Fruit fly (Drosophila melanogaster) whole organism, wandering third instar larva: ENCODE data around the gene CG7465.

Source experiments
- Abd-B ChIP-seq: fragments of >200 bp; optimal IDR thresholded peaks from 2 replicates; lab custom pipeline; 2017; ENCODE audit warnings: missing biosample characterization, missing genetic modification characterization
- CG9705 ChIP-seq: fragments of 200-800 bp; sonication (Bioruptor generic); optimal IDR thresholded peaks from 2 replicates; lab custom pipeline; 2018; ENCODE audit warnings: missing biosample characterization, mild to moderate bottlenecking, missing genetic modification characterization
- CrebA ChIP-seq: fragments of 200-800 bp; sonication (Bioruptor generic); optimal IDR thresholded peaks from 2 replicates; lab custom pipeline; 2016; ENCODE audit warnings: missing biosample characterization, mild to moderate bottlenecking, missing genetic modification characterization, borderline replicate concordance
- Dfd ChIP-seq: fragments of >200 bp; optimal IDR thresholded peaks from 2 replicates; lab custom pipeline; 2017; ENCODE audit warnings: missing biosample characterization, missing genetic modification characterization
- Dif ChIP-seq: fragments of 200-275, 200-300 bp; sonication (Bioruptor generic); optimal IDR thresholded peaks from 2 replicates; lab custom pipeline; 2018; ENCODE audit warnings: missing biosample characterization, missing genetic modification characterization; ENCODE audit not compliant: partially characterized antibody
- GATAd ChIP-seq: sonication (Bioruptor generic); optimal IDR thresholded peaks from 2 replicates; lab custom pipeline; 2016; ENCODE audit warnings: missing biosample characterization, missing genetic modification characterization
- HLH106 ChIP-seq: fragments of 200-800 bp; optimal IDR thresholded peaks from 3 replicates; lab custom pipeline; 2019; ENCODE audit warnings: missing biosample characterization, mild to moderate bottlenecking, missing genetic modification characterization, moderate library complexity
- Hnf4 ChIP-seq: fragments of 200-800 bp; sonication (Bioruptor generic); optimal IDR thresholded peaks from 2 replicates; lab custom pipeline; 2016; ENCODE audit warnings: missing biosample characterization, mild to moderate bottlenecking, missing genetic modification characterization
- Hr78 ChIP-seq: fragments of >200 bp; optimal IDR thresholded peaks from 2 replicates; lab custom pipeline; 2017; ENCODE audit warnings: missing biosample characterization, missing genetic modification characterization
- Hr83 ChIP-seq: fragments of 200-300 bp; sonication (Bioruptor generic); optimal IDR thresholded peaks from 2 replicates; lab custom pipeline; 2016; ENCODE audit warnings: missing biosample characterization, mild to moderate bottlenecking, missing genetic modification characterization, moderate library complexity; ENCODE audit not compliant: poor library complexity, severe bottlenecking
- Jra ChIP-seq: sonication (Bioruptor generic); optimal IDR thresholded peaks from 2 replicates; lab custom pipeline; 2016; ENCODE audit warnings: missing biosample characterization, missing genetic modification characterization
- Mio ChIP-seq: sonication (Bioruptor generic); optimal IDR thresholded peaks from 2 replicates; lab custom pipeline; 2016; ENCODE audit warnings: missing biosample characterization, missing genetic modification characterization
- Myc ChIP-seq: fragments of >200 bp; optimal IDR thresholded peaks from 2 replicates; lab custom pipeline; 2017
- Rel ChIP-seq, 2 experiments: fragments of 200-800 bp; sonication (Bioruptor generic) in 1 of 2; optimal IDR thresholded peaks; 2 replicates in 1 of 2; 3 replicates in 1 of 2; lab custom pipeline; 2016 to 2019; ENCODE audit warnings: mild to moderate bottlenecking in 2 of 2, missing biosample characterization in 2 of 2, missing genetic modification characterization in 2 of 2, moderate library complexity in 1 of 2
- Sp1 ChIP-seq: fragments of 200-800 bp; sonication (Bioruptor generic); optimal IDR thresholded peaks from 3 replicates; lab custom pipeline; 2019; ENCODE audit warnings: missing biosample characterization, mild to moderate bottlenecking, missing genetic modification characterization, moderate library complexity
- br ChIP-seq: fragments of 200-800 bp; sonication (Bioruptor generic); optimal IDR thresholded peaks from 2 replicates; lab custom pipeline; 2016; ENCODE audit warnings: missing biosample characterization, missing genetic modification characterization
- brk ChIP-seq: fragments of 200-800 bp; sonication (Bioruptor generic); optimal IDR thresholded peaks from 2 replicates; lab custom pipeline; 2016; ENCODE audit warnings: missing biosample characterization, mild to moderate bottlenecking, missing genetic modification characterization
- dl ChIP-seq, 2 experiments: fragments of 175-275, 200-275 bp in 1 of 2; fragments of 200-275 bp in 1 of 2; sonication (Bioruptor generic); optimal IDR thresholded peaks; lab custom pipeline; 2018; ENCODE audit warnings: mild to moderate bottlenecking in 2 of 2, missing biosample characterization in 2 of 2, missing genetic modification characterization in 2 of 2, moderate library complexity in 2 of 2; ENCODE audit not compliant: partially characterized antibody in 2 of 2, insufficient read depth in 1 of 2
- dmrt93B ChIP-seq: fragments of 200-800 bp; sonication (Bioruptor generic); optimal IDR thresholded peaks from 2 replicates; lab custom pipeline; 2018; ENCODE audit warnings: missing biosample characterization, mild to moderate bottlenecking, missing genetic modification characterization
- dsf ChIP-seq: sonication (Bioruptor generic); optimal IDR thresholded peaks from 2 replicates; lab custom pipeline; 2016; ENCODE audit warnings: missing biosample characterization, missing genetic modification characterization, borderline replicate concordance
- ey ChIP-seq: fragments of 200-800 bp; sonication (Bioruptor generic); optimal IDR thresholded peaks from 2 replicates; lab custom pipeline; 2016; ENCODE audit warnings: missing biosample characterization, missing genetic modification characterization
- foxo ChIP-seq, 2 experiments: fragments of 200-800 bp; sonication (Bioruptor generic); optimal IDR thresholded peaks; 2 replicates in 1 of 2; 3 replicates in 1 of 2; lab custom pipeline; 2016 to 2017; ENCODE audit warnings: missing biosample characterization in 2 of 2, missing genetic modification characterization in 2 of 2
- fru ChIP-seq: fragments of 200-800 bp; sonication (Bioruptor generic); optimal IDR thresholded peaks from 3 replicates; lab custom pipeline; 2016; ENCODE audit warnings: missing biosample characterization, mild to moderate bottlenecking, missing genetic modification characterization
- h ChIP-seq: fragments of 200-800 bp; sonication (Bioruptor generic); optimal IDR thresholded peaks from 3 replicates; lab custom pipeline; 2016; ENCODE audit warnings: missing biosample characterization, mild to moderate bottlenecking, missing genetic modification characterization
- jim ChIP-seq: fragments of 175-275, 200-325 bp; sonication (Bioruptor generic); optimal IDR thresholded peaks from 2 replicates; lab custom pipeline; 2016; ENCODE audit warnings: missing biosample characterization, mild to moderate bottlenecking, missing genetic modification characterization
- lola ChIP-seq: fragments of >200 bp; optimal IDR thresholded peaks from 2 replicates; lab custom pipeline; 2017; ENCODE audit warnings: missing biosample characterization, missing genetic modification characterization
- pan ChIP-seq: fragments of >200 bp; optimal IDR thresholded peaks from 2 replicates; lab custom pipeline; 2017
- psq ChIP-seq: fragments of 200-800 bp; sonication (Bioruptor generic); optimal IDR thresholded peaks from 3 replicates; lab custom pipeline; 2017; ENCODE audit warnings: missing biosample characterization, mild to moderate bottlenecking, missing genetic modification characterization, moderate library complexity
- rgr ChIP-seq: fragments of 200-800 bp; sonication (Bioruptor generic); optimal IDR thresholded peaks from 3 replicates; lab custom pipeline; 2016; ENCODE audit warnings: missing biosample characterization, mild to moderate bottlenecking, missing genetic modification characterization
- sage ChIP-seq: fragments of 200-800 bp; sonication (Bioruptor generic); optimal IDR thresholded peaks from 2 replicates; lab custom pipeline; 2016; ENCODE audit warnings: missing biosample characterization, mild to moderate bottlenecking, missing genetic modification characterization
- sv ChIP-seq: fragments of 200-800 bp; sonication (Bioruptor generic); optimal IDR thresholded peaks from 3 replicates; lab custom pipeline; 2016; ENCODE audit warnings: missing biosample characterization, missing genetic modification characterization
- tai ChIP-seq: sonication (Bioruptor generic); optimal IDR thresholded peaks from 2 replicates; lab custom pipeline; 2016; ENCODE audit warnings: missing biosample characterization, missing genetic modification characterization

The CG7465 gene

DNA sequence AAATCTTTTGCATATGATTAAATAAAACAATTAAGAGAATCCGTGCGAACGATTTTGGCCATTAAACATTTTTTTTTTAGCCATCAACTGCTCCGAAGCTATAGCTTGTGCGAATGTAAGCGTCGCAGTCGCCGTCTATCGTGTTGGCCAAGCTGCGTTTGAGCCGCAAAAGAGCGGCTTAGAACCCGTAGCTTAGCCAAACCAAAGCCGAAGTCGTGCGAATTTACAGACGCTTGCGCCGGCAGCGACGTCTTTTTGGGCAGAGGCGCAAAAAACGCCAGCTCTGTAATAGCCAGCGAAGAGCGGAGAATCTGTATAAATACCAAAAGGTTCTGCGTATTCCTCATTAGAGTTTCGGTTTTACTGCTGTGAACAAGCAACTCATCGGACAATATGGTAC is at the start of gene CG7465:
CG7465 (plus strand) TSS at position 346 of the 400 bp plus-strand sequence.
- TF ChIP-seq dmrt93B (GFP tag; lab: Kevin White, UChicago): no peak
- TF ChIP-seq foxo (GFP tag; optimal IDR thresholded peaks at IDR 0.05; lab: Kevin White, UChicago): no peak
- TF ChIP-seq Hr78 (GFP tag; lab: Kevin White, UChicago): no peak
- no peak for TF ChIP-seq psq (GFP tag; lab: Kevin White, UChicago)
- no peak for TF ChIP-seq fru (GFP tag; lab: Kevin White, UChicago)
- TF ChIP-seq Jra (GFP tag; lab: Kevin White, UChicago): no peak
- no peak for TF ChIP-seq h (GFP tag; lab: Kevin White, UChicago)
- no peak for TF ChIP-seq jim (GFP tag; lab: Kevin White, UChicago)
- no peak for TF ChIP-seq sv (GFP tag; lab: Kevin White, UChicago)

DNA sequence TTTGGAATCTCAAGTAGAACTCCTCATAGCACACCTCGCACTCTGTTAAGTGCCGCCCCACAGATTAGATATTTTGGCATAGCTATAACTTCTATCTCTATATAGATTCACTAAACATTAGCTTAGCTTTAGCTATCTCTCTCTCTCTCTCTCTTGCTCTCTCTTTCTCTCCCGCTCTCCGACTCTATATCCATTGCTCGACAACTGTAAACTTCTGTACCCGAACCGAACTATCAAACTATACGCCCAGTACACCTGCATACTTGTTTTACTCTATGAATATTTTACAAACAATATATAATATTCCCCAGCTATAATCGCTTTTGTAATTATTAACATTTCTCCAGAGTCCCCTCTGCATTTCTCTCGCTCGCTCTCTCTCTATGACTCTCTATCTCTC is 49.8 kb upstream of the CG7465 start:
- TF ChIP-seq Sp1 (GFP tag; lab: Kevin White, UChicago) (no peak), CG9705 (GFP tag; lab: Kevin White, UChicago) (no peak), tai (no peak), rgr (GFP tag; lab: Kevin White, UChicago) (no peak), Myc (lab: Kevin White, UChicago) (no peak), foxo (GFP tag; optimal IDR thresholded peaks at IDR 0.05; lab: Kevin White, UChicago) (no peak), GATAd (GFP tag; lab: Kevin White, UChicago) (no peak), sage (GFP tag; lab: Kevin White, UChicago) (no peak), dl (GFP tag; optimal IDR thresholded peaks at IDR 0.05; lab: Kevin White, UChicago; ENCODE audit: insufficient read depth in 1 of 2, partially characterized antibody in 2 of 2) (no peak), h (GFP tag; lab: Kevin White, UChicago) (no peak), Dif (GFP tag; lab: Kevin White, UChicago) (no peak), pan (lab: Kevin White, UChicago) (no peak), Mio (GFP tag; lab: Kevin White, UChicago) (no peak), Hnf4 (GFP tag; lab: Kevin White, UChicago) (no peak)

DNA sequence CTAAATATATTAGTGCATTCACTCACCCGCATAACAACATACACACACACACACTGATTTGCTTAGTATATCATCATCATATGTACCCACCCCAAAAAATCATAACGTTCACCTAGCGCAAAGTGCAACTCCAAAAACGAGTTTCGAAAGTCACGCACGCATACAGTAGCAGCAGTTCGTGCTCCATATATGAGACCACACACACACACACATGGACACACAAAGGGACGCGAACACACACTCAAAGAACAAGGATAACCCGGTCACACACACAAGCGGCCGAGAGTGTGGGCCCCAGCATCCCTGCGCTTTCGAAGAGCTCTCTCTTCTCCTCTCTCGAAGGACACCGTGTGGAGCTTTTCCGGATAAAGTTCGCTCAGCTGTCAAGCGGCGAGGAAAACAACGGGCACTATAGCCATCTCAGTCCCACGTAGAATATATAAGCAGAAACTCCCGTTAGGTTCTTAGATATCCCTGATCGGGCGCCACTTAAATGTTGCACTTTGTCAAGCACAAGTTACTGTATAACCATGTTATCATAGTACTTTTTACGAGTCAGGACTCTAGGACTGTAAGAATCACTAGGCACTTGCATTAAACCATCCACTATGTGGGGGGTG is 48.9 kb upstream of the CG7465 start:
- TF ChIP-seq brk (GFP tag; lab: Kevin White, UChicago): no peak
- no peak for TF ChIP-seq rgr (GFP tag; lab: Kevin White, UChicago)
- no peak for TF ChIP-seq HLH106 (tag; lab: Kevin White, UChicago)
- TF ChIP-seq br (GFP tag; lab: Kevin White, UChicago): no peak
- TF ChIP-seq Abd-B: no peak
- TF ChIP-seq Dfd (GFP tag; lab: Kevin White, UChicago): no peak
- TF ChIP-seq dsf (GFP tag; lab: Kevin White, UChicago): no peak
- TF ChIP-seq CrebA (GFP tag; lab: Kevin White, UChicago): no peak
- no peak for TF ChIP-seq Mio (GFP tag; lab: Kevin White, UChicago)
- no peak for TF ChIP-seq pan (lab: Kevin White, UChicago)

DNA sequence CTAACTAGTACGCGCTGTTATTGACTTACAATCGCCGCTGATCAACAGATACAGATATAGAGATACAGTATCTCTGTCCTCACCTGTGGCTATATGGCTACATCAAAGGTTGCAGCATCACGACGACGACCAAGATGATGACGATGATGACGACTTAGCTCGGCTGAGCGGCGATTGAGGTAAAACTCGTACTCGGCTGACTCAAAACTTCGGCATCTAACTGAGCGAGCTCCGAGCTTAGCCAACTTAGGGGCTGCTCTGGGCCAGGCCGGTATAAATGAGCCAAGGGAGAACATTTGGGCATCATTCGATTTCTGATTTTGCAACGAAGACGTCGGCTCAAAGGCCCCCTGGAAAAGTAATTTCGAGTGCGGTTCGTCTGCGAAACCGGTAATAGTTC is 43.7 kb upstream of the CG7465 start, which contains the start of gene CG15021:
CG15021 (plus strand) TSS at position 301 of the 400 bp plus-strand sequence.
- TF ChIP-seq Dif (GFP tag; lab: Kevin White, UChicago) (no peak), Dfd (GFP tag; lab: Kevin White, UChicago) (no peak), Hr83 (no peak), rgr (GFP tag; lab: Kevin White, UChicago) (no peak), Rel (GFP tag; optimal IDR thresholded peaks at IDR 0.05; lab: Kevin White, UChicago) (no peak), Rel (tag; optimal IDR thresholded peaks at IDR 0.05; lab: Kevin White, UChicago) (no peak), sage (GFP tag; lab: Kevin White, UChicago) (no peak), ey (no peak), lola (GFP tag; lab: Kevin White, UChicago) (no peak), psq (GFP tag; lab: Kevin White, UChicago) (no peak), fru (GFP tag; lab: Kevin White, UChicago) (no peak), brk (GFP tag; lab: Kevin White, UChicago) (no peak), Mio (GFP tag; lab: Kevin White, UChicago) (no peak)
